ENCODE assay signal across 6 fruit fly cellular contexts in the genomic region with DNA sequence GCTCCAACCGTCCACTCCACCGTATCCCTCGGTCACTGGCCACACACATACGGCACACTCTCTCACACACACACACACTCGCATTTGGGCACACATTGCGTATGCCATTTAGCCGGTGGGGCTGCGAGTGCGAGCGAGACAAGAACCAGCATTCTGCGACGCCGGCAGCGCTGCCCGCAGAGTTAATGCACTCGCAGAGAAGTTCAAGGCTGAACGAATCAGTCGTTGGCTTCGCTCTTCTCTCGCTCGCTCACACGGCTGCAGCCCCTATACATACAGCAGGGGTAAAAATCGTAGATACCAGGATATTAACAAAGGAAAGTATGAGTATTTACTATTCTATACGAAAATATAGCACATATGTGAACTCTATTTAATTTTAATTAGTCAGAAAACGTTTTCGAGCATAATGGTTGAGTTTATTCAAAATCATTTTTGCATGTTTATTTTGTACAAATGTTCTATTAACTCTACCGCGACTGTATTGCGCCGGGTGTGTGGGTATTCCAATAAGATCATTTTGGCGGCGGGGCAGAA.
TF ChIP-seq lines count a peak whose summit lies in the region.

No protein-coding gene starts in this region.

- peak; percentile 13 for TF ChIP-seq CTCF in whole organism, embryonic (GFP tag; optimal IDR thresholded peaks at IDR 0.05; lab: Kevin White, UChicago)

TF ChIP-seq in whole organism, 6 proteins besides CTCF, POLR2A, EP300 and RAD21:
- peak; percentile 99 to 100 for TF ChIP-seq EcR (GFP tag; optimal IDR thresholded peaks at IDR 0.05; lab: Kevin White, UChicago)
- peak; percentile 75 for TF ChIP-seq Dll (optimal IDR thresholded peaks at IDR 0.05; lab: Kevin White, UChicago)
- no peak for TF ChIP-seq usp (GFP tag; optimal IDR thresholded peaks at IDR 0.05; lab: Kevin White, UChicago)
- TF ChIP-seq psq (optimal IDR thresholded peaks at IDR 0.05; lab: Kevin White, UChicago): no peak
- no peak for TF ChIP-seq pan (optimal IDR thresholded peaks at IDR 0.05; lab: Kevin White, UChicago)
- TF ChIP-seq CG8478 (optimal IDR thresholded peaks at IDR 0.05; lab: Kevin White, UChicago): peak; percentile 26

TF ChIP-seq in whole organism, adult, 20 proteins besides CTCF, POLR2A, EP300 and RAD21 (continues in another document):
- TF ChIP-seq ovo (GFP tag; optimal IDR thresholded peaks at IDR 0.05; lab: Kevin White, UChicago) (peak; percentile 11), CG7045 (GFP tag; optimal IDR thresholded peaks at IDR 0.05; lab: Kevin White, UChicago) (peak; percentile 88), Clk (GFP tag; optimal IDR thresholded peaks at IDR 0.05; lab: Kevin White, UChicago) (peak; percentile 73), bab1 (GFP tag; optimal IDR thresholded peaks at IDR 0.05; lab: Kevin White, UChicago) (peak; percentile 89), tj (GFP tag; optimal IDR thresholded peaks at IDR 0.05; lab: Kevin White, UChicago) (peak; percentile 63), CG7101 (tag; optimal IDR thresholded peaks at IDR 0.05; lab: Kevin White, UChicago) (peak; percentile 90), CG1620 (GFP tag; optimal IDR thresholded peaks at IDR 0.05; lab: Kevin White, UChicago) (peak; percentile 55), CG5204 (GFP tag; optimal IDR thresholded peaks at IDR 0.05; lab: Kevin White, UChicago) (peak; percentile 85), CG14711 (tag; optimal IDR thresholded peaks at IDR 0.05; lab: Kevin White, UChicago) (peak; percentile 85), toe (GFP tag; optimal IDR thresholded peaks at IDR 0.05; lab: Kevin White, UChicago) (peak; percentile 81), cic (GFP tag; optimal IDR thresholded peaks at IDR 0.05; lab: Kevin White, UChicago) (peak; percentile 71), CG33017 (tag; optimal IDR thresholded peaks at IDR 0.05; lab: Kevin White, UChicago) (peak; percentile 92), Mnt (GFP tag; optimal IDR thresholded peaks at IDR 0.05; lab: Kevin White, UChicago) (peak; percentile 68), pad (GFP tag; optimal IDR thresholded peaks at IDR 0.05; lab: Kevin White, UChicago) (peak; percentile 76), cnc (optimal IDR thresholded peaks at IDR 0.05; lab: Kevin White, UChicago) (no peak)

TF ChIP-seq in whole organism, embryonic, 481 proteins besides CTCF, POLR2A, EP300 and RAD21 (continues in another document):
- TF ChIP-seq fd96Cb (tag; optimal IDR thresholded peaks at IDR 0.05; lab: Kevin White, UChicago) (peak; percentile 85), CG8089 (GFP tag; optimal IDR thresholded peaks at IDR 0.05; lab: Kevin White, UChicago) (peak; percentile 53), ATbp (GFP tag; optimal IDR thresholded peaks at IDR 0.05; lab: Kevin White, UChicago) (peak; percentile 71), shn (GFP tag; optimal IDR thresholded peaks at IDR 0.05; lab: Kevin White, UChicago) (peak; percentile 21), hb (GFP tag; IDR thresholded peaks at IDR 0.05; lab: Robert Waterston, UW; ENCODE audit: partially characterized antibody) (no peak), ranshi (GFP tag; IDR thresholded peaks at IDR 0.05; lab: Robert Waterston, UW) (0 out of 2 replicates have a peak, but pooled peaks have one; percentile 35), pho (GFP tag; optimal IDR thresholded peaks at IDR 0.05; lab: Kevin White, UChicago) (no peak), CG7372 (GFP tag; IDR thresholded peaks at IDR 0.05; lab: Robert Waterston, UW) (0 out of 2 replicates have a peak, but pooled peaks have one; percentile 39), bowl (GFP tag; IDR thresholded peaks at IDR 0.05; lab: Robert Waterston, UW) (no peak), slou (GFP tag; optimal IDR thresholded peaks at IDR 0.05; lab: Kevin White, UChicago) (peak; percentile 7), wek (GFP tag; optimal IDR thresholded peaks at IDR 0.05; lab: Kevin White, UChicago) (peak; percentile 50), ara (GFP tag; IDR thresholded peaks at IDR 0.05; lab: Robert Waterston, UW) (peak; percentile 82), CG8290 (GFP tag; optimal IDR thresholded peaks at IDR 0.05; lab: Kevin White, UChicago) (peak; percentile 68), CG8290 (tag; optimal IDR thresholded peaks at IDR 0.05; lab: Kevin White, UChicago) (peak; percentile 36 to 58), CG6654 (GFP tag; optimal IDR thresholded peaks at IDR 0.05; lab: Kevin White, UChicago) (peak; percentile 54)

TF ChIP-seq in whole organism, prepupa, 60 proteins besides CTCF, POLR2A, EP300 and RAD21 (continues in another document):
- TF ChIP-seq Hr4 (GFP tag; optimal IDR thresholded peaks at IDR 0.05; lab: Kevin White, UChicago) (peak; percentile 89), lz (GFP tag; optimal IDR thresholded peaks at IDR 0.05; lab: Kevin White, UChicago) (peak; percentile 96), CG11294 (GFP tag; IDR thresholded peaks at IDR 0.05; lab: Robert Waterston, UW) (peak; percentile 78), CG7368 (GFP tag; optimal IDR thresholded peaks at IDR 0.05; lab: Kevin White, UChicago) (peak; percentile 92), Smox (GFP tag; optimal IDR thresholded peaks at IDR 0.05; lab: Kevin White, UChicago) (peak; percentile 94), Hr39 (GFP tag; optimal IDR thresholded peaks at IDR 0.05; lab: Kevin White, UChicago) (peak; percentile 94), CG16779 (tag; optimal IDR thresholded peaks at IDR 0.05; lab: Kevin White, UChicago) (peak; percentile 94), CG15336 (GFP tag; IDR thresholded peaks at IDR 0.05; lab: Robert Waterston, UW) (peak; percentile 93), CG3919 (GFP tag; optimal IDR thresholded peaks at IDR 0.05; lab: Kevin White, UChicago) (peak; percentile 95), topi (GFP tag; optimal IDR thresholded peaks at IDR 0.05; lab: Kevin White, UChicago) (peak; percentile 95), pdm3 (GFP tag; optimal IDR thresholded peaks at IDR 0.05; lab: Kevin White, UChicago) (peak; percentile 96), Blimp-1 (GFP tag; optimal IDR thresholded peaks at IDR 0.05; lab: Kevin White, UChicago) (peak; percentile 82), Ets21C (GFP tag; optimal IDR thresholded peaks at IDR 0.05; lab: Kevin White, UChicago) (peak; percentile 93), CG9139 (GFP tag; optimal IDR thresholded peaks at IDR 0.05; lab: Kevin White, UChicago) (peak; percentile 95), cyc (GFP tag; optimal IDR thresholded peaks at IDR 0.05; lab: Kevin White, UChicago) (peak; percentile 91), CG6792 (GFP tag; optimal IDR thresholded peaks at IDR 0.05; lab: Kevin White, UChicago) (peak; percentile 96), fkh (GFP tag; optimal IDR thresholded peaks at IDR 0.05; lab: Kevin White, UChicago) (peak; percentile 70)

TF ChIP-seq in whole organism, pupa, 21 proteins besides CTCF, POLR2A, EP300 and RAD21 (continues in another document):
- TF ChIP-seq EcR (GFP tag; optimal IDR thresholded peaks at IDR 0.05; lab: Kevin White, UChicago) (peak; percentile 100), CG10348 (GFP tag; IDR thresholded peaks at IDR 0.05; lab: Robert Waterston, UW) (0 out of 2 replicates have a peak, but pooled peaks have one; percentile 35), CG8301 (tag; optimal IDR thresholded peaks at IDR 0.05; lab: Kevin White, UChicago) (peak; percentile 94), rn (GFP tag; IDR thresholded peaks at IDR 0.05; lab: Robert Waterston, UW) (peak; percentile 77), Ets98B (GFP tag; IDR thresholded peaks at IDR 0.05; lab: Robert Waterston, UW) (peak; percentile 88), CG14655 (GFP tag; optimal IDR thresholded peaks at IDR 0.05; lab: Kevin White, UChicago) (peak; percentile 91), Pif1A (GFP tag; optimal IDR thresholded peaks at IDR 0.05; lab: Kevin White, UChicago) (peak; percentile 96), CG34367 (tag; optimal IDR thresholded peaks at IDR 0.05; lab: Kevin White, UChicago) (peak; percentile 96), gl (tag; optimal IDR thresholded peaks at IDR 0.05; lab: Kevin White, UChicago) (peak; percentile 97), CG4496 (GFP tag; IDR thresholded peaks at IDR 0.05; lab: Robert Waterston, UW) (peak; percentile 94), fd96Ca (GFP tag; IDR thresholded peaks at IDR 0.05; lab: Robert Waterston, UW) (no peak; the same call in none of the 3 replicates), Pif1B (GFP tag; optimal IDR thresholded peaks at IDR 0.05; lab: Kevin White, UChicago) (peak; percentile 93), CG13204 (GFP tag; optimal IDR thresholded peaks at IDR 0.05; lab: Kevin White, UChicago) (peak; percentile 92), CG8159 (tag; optimal IDR thresholded peaks at IDR 0.05; lab: Kevin White, UChicago) (peak; percentile 98), D1 (tag; optimal IDR thresholded peaks at IDR 0.05; lab: Kevin White, UChicago) (peak; percentile 91), CG32121 (GFP tag; IDR thresholded peaks at IDR 0.05; lab: Robert Waterston, UW) (peak; percentile 87), CG17806 (tag; optimal IDR thresholded peaks at IDR 0.05; lab: Kevin White, UChicago) (peak; percentile 97)

TF ChIP-seq in whole organism, wandering third instar larva, 38 proteins besides CTCF, POLR2A, EP300 and RAD21 (continues in another document):
- TF ChIP-seq foxo (GFP tag; optimal IDR thresholded peaks at IDR 0.05; lab: Kevin White, UChicago): peak; percentile 90 to 98
- TF ChIP-seq Myc (optimal IDR thresholded peaks at IDR 0.05; lab: Kevin White, UChicago): no peak
- peak; percentile 99 for TF ChIP-seq ey (GFP tag; optimal IDR thresholded peaks at IDR 0.05; lab: Kevin White, UChicago)
- peak; percentile 86 for TF ChIP-seq Dif (GFP tag; optimal IDR thresholded peaks at IDR 0.05; lab: Kevin White, UChicago; ENCODE audit: partially characterized antibody)
- peak; percentile 98 for TF ChIP-seq br (GFP tag; optimal IDR thresholded peaks at IDR 0.05; lab: Kevin White, UChicago)
- TF ChIP-seq GATAd (GFP tag; optimal IDR thresholded peaks at IDR 0.05; lab: Kevin White, UChicago): no peak
- peak; percentile 92 for TF ChIP-seq Jra (GFP tag; optimal IDR thresholded peaks at IDR 0.05; lab: Kevin White, UChicago)
- TF ChIP-seq dsf (GFP tag; optimal IDR thresholded peaks at IDR 0.05; lab: Kevin White, UChicago; ENCODE audit: borderline replicate concordance): peak; percentile 79
- peak; percentile 98 for TF ChIP-seq HLH106 (tag; optimal IDR thresholded peaks at IDR 0.05; lab: Kevin White, UChicago)
- TF ChIP-seq dmrt93B (GFP tag; optimal IDR thresholded peaks at IDR 0.05; lab: Kevin White, UChicago): peak; percentile 92
- TF ChIP-seq h (GFP tag; optimal IDR thresholded peaks at IDR 0.05; lab: Kevin White, UChicago): peak; percentile 99
- no peak for TF ChIP-seq Dfd (GFP tag; optimal IDR thresholded peaks at IDR 0.05; lab: Kevin White, UChicago)
- peak; percentile 34 to 71 for TF ChIP-seq dl (GFP tag; optimal IDR thresholded peaks at IDR 0.05; lab: Kevin White, UChicago; ENCODE audit: insufficient read depth in 1 of 2, partially characterized antibody in 2 of 2)
- peak; percentile 96 for TF ChIP-seq CG32264 (GFP tag; optimal IDR thresholded peaks at IDR 0.05; lab: Kevin White, UChicago)
- peak; percentile 98 for TF ChIP-seq Rel (GFP tag; optimal IDR thresholded peaks at IDR 0.05; lab: Kevin White, UChicago)
- peak; percentile 90 for TF ChIP-seq Rel (tag; optimal IDR thresholded peaks at IDR 0.05; lab: Kevin White, UChicago)
- TF ChIP-seq rgr (GFP tag; optimal IDR thresholded peaks at IDR 0.05; lab: Kevin White, UChicago): peak; percentile 98
- peak; percentile 98 for TF ChIP-seq fru (GFP tag; optimal IDR thresholded peaks at IDR 0.05; lab: Kevin White, UChicago)
- peak; percentile 97 for TF ChIP-seq brk (GFP tag; optimal IDR thresholded peaks at IDR 0.05; lab: Kevin White, UChicago)
- no peak for TF ChIP-seq Abd-B (GFP tag; optimal IDR thresholded peaks at IDR 0.05; lab: Kevin White, UChicago)
